Fruit fly (Drosophila melanogaster) whole organism, embryonic: Measurements from ENCODE around the gene CG1971.

Source experiments
- Abd-B ChIP-seq: fragments of 200-800 bp; sonication (Bioruptor generic); optimal IDR thresholded peaks from 2 replicates; lab custom pipeline; 2018; ENCODE audit warnings: missing biosample characterization, mild to moderate bottlenecking, missing genetic modification characterization, moderate library complexity
- Adf1 ChIP-seq: fragments of 200-800 bp; sonication (Bioruptor generic); IDR thresholded peaks from 2 replicates; pipeline ENCODE4 v1.3.6; 2022; ENCODE audit warnings: missing biosample characterization, missing genetic modification characterization
- Atf6 ChIP-seq: fragments of 200-800 bp; sonication (Bioruptor generic); IDR thresholded peaks from 2 replicates; pipeline ENCODE4 v1.3.6; 2022; ENCODE audit warnings: missing biosample characterization, missing genetic modification characterization
- B-H2 ChIP-seq: fragments of 200-800 bp; sonication (Bioruptor generic); optimal IDR thresholded peaks from 2 replicates; lab custom pipeline; 2018; ENCODE audit warnings: missing biosample characterization, mild to moderate bottlenecking, missing genetic modification characterization
- CG1024 ChIP-seq: fragments of 200-800 bp; sonication (Bioruptor generic); IDR thresholded peaks from 2 replicates; pipeline ENCODE4 v1.3.6; 2022; ENCODE audit warnings: missing biosample characterization, missing genetic modification characterization
- CG10431 ChIP-seq: fragments of 200-800 bp; sonication (Bioruptor generic); optimal IDR thresholded peaks from 3 replicates; lab custom pipeline; 2018; ENCODE audit warnings: missing biosample characterization, mild to moderate bottlenecking, missing genetic modification characterization
- CG10654 ChIP-seq: fragments of 200-800 bp; sonication (Bioruptor generic); optimal IDR thresholded peaks from 2 replicates; lab custom pipeline; 2016; ENCODE audit warnings: missing biosample characterization, missing genetic modification characterization
- CG10959 ChIP-seq: fragments of 200-800 bp; sonication (Bioruptor generic); IDR thresholded peaks from 2 replicates; pipeline ENCODE4 v1.3.6; 2022; ENCODE audit warnings: missing biosample characterization, missing genetic modification characterization
- CG14667 ChIP-seq: fragments of 200-800 bp; sonication (Bioruptor generic); IDR thresholded peaks from 2 replicates; pipeline ENCODE4 v1.3.6; 2022; ENCODE audit warnings: missing biosample characterization, missing genetic modification characterization
- CG1602 ChIP-seq: fragments of 200-800 bp; sonication (Bioruptor generic); optimal IDR thresholded peaks from 3 replicates; lab custom pipeline; 2016; ENCODE audit warnings: missing biosample characterization, missing genetic modification characterization
- CG18599 ChIP-seq: fragments of 200-800 bp; sonication (Bioruptor generic); optimal IDR thresholded peaks from 3 replicates; lab custom pipeline; 2017; ENCODE audit warnings: missing biosample characterization, missing genetic modification characterization, mild to moderate bottlenecking, moderate library complexity, missing genetic modification reagents
- CG31224 ChIP-seq: fragments of 200-800 bp; sonication (Bioruptor generic); IDR thresholded peaks from 2 replicates; pipeline ENCODE4 v1.3.6; 2022; ENCODE audit warnings: missing biosample characterization, missing genetic modification characterization
- CG32767 ChIP-seq: fragments of 200-800 bp; sonication (Bioruptor generic); IDR thresholded peaks from 2 replicates; pipeline ENCODE4 v1.3.6; 2022; ENCODE audit warnings: missing biosample characterization, missing genetic modification characterization
- CG3726 ChIP-seq: fragments of 200-800 bp; sonication (Bioruptor generic); IDR thresholded peaks from 3 replicates; pipeline ENCODE4, ENCODE4 v1.3.6; 2022; ENCODE audit warnings: missing biosample characterization, missing genetic modification characterization
- CG3847 ChIP-seq: fragments of 200-800 bp; sonication (Bioruptor generic); IDR thresholded peaks from 2 replicates; pipeline ENCODE4 v1.3.6; 2022; ENCODE audit warnings: missing biosample characterization, missing genetic modification characterization
- CG3995 ChIP-seq: fragments of 200-800 bp; sonication (Bioruptor generic); optimal IDR thresholded peaks from 3 replicates; lab custom pipeline; 2016; ENCODE audit warnings: missing biosample characterization, missing genetic modification characterization
- CG4360 ChIP-seq: fragments of 200-800 bp; sonication (Bioruptor generic); IDR thresholded peaks from 2 replicates; pipeline ENCODE4 v1.3.6; 2022; ENCODE audit warnings: missing biosample characterization, missing genetic modification characterization
- CG5953 ChIP-seq: fragments of 200-800 bp; sonication (Bioruptor generic); IDR thresholded peaks from 2 replicates; pipeline ENCODE4 v1.3.6; 2022; ENCODE audit warnings: missing biosample characterization, missing genetic modification characterization
- CG6689 ChIP-seq: fragments of 200-800 bp; sonication (Bioruptor generic); IDR thresholded peaks from 2 replicates; pipeline ENCODE4 v1.3.6; 2022; ENCODE audit warnings: missing biosample characterization, missing genetic modification characterization
- CG7372 ChIP-seq: fragments of 200-800 bp; sonication (Bioruptor generic); IDR thresholded peaks from 2 replicates; pipeline ENCODE4 v1.3.6; 2022; ENCODE audit warnings: missing biosample characterization, missing genetic modification characterization
- CG9437 ChIP-seq: fragments of 200-800 bp; sonication (Bioruptor generic); optimal IDR thresholded peaks from 2 replicates; lab custom pipeline; 2018; ENCODE audit warnings: missing biosample characterization, mild to moderate bottlenecking, missing genetic modification characterization
- CTCF ChIP-seq: fragments of 200-800 bp; sonication (Bioruptor generic); optimal IDR thresholded peaks from 2 replicates; lab custom pipeline; 2017; ENCODE audit warnings: missing biosample characterization, mild to moderate bottlenecking, missing genetic modification characterization, moderate library complexity
- Camta ChIP-seq: fragments of 200-800 bp; sonication (Bioruptor generic); optimal IDR thresholded peaks from 2 replicates; lab custom pipeline; 2016; ENCODE audit warnings: missing biosample characterization, missing genetic modification characterization
- Dad ChIP-seq: fragments of 200-800 bp; sonication (Bioruptor generic); optimal IDR thresholded peaks from 3 replicates; lab custom pipeline; 2016; ENCODE audit warnings: missing biosample characterization, missing genetic modification characterization
- Dek ChIP-seq: fragments of 200-800 bp; sonication (Bioruptor generic); optimal IDR thresholded peaks from 3 replicates; lab custom pipeline; 2019; ENCODE audit warnings: missing biosample characterization, mild to moderate bottlenecking, missing genetic modification characterization, moderate library complexity
- Dll ChIP-seq: fragments of 200-800 bp; sonication (Bioruptor generic); IDR thresholded peaks from 4 replicates; pipeline ENCODE4 v1.3.6; 2022; ENCODE audit warnings: missing biosample characterization, missing genetic modification characterization; ENCODE audit not compliant: partially characterized antibody
- Drgx ChIP-seq: fragments of 200-800 bp; sonication (Bioruptor generic); IDR thresholded peaks from 2 replicates; pipeline ENCODE4 v1.3.6; 2022; ENCODE audit warnings: missing biosample characterization, missing genetic modification characterization
- HmgD ChIP-seq: fragments of 200-800 bp; sonication (Bioruptor generic); optimal IDR thresholded peaks from 3 replicates; lab custom pipeline; 2016; ENCODE audit warnings: missing biosample characterization, missing genetic modification characterization
- Hr78 ChIP-seq, 2 experiments: fragments of 200-800 bp in 1 of 2; fragments of >200 bp in 1 of 2; sonication (Bioruptor generic) in 1 of 2; optimal IDR thresholded peaks; 2 replicates each; lab custom pipeline; 2017 to 2019; ENCODE audit warnings: missing biosample characterization in 2 of 2, missing genetic modification characterization in 2 of 2, mild to moderate bottlenecking in 1 of 2, moderate library complexity in 1 of 2
- Lhr ChIP-seq: fragments of 200-800 bp; sonication (Bioruptor generic); optimal IDR thresholded peaks from 3 replicates; lab custom pipeline; 2017; ENCODE audit warnings: mild to moderate bottlenecking, missing biosample characterization, missing genetic modification reagents, missing genetic modification characterization
- Mes4 ChIP-seq: fragments of 200-800 bp; sonication (Bioruptor generic); optimal IDR thresholded peaks from 2 replicates; lab custom pipeline; 2016; ENCODE audit warnings: missing biosample characterization, missing genetic modification characterization
- Scr ChIP-seq: fragments of 200-800 bp; sonication (Bioruptor generic); IDR thresholded peaks from 2 replicates; pipeline ENCODE4 v1.3.6; 2022; ENCODE audit warnings: missing biosample characterization, missing genetic modification characterization; ENCODE audit not compliant: partially characterized antibody
- Sox100B ChIP-seq: fragments of 200-800 bp; sonication (Bioruptor generic); optimal IDR thresholded peaks from 3 replicates; lab custom pipeline; 2018; ENCODE audit warnings: missing biosample characterization, mild to moderate bottlenecking, missing genetic modification characterization
- Sry-β ChIP-seq: fragments of 200-800 bp; sonication (Bioruptor generic); optimal IDR thresholded peaks from 2 replicates; lab custom pipeline; 2018; ENCODE audit warnings: missing biosample characterization, mild to moderate bottlenecking, missing genetic modification characterization, moderate library complexity
- TFAM ChIP-seq: fragments of 200-800 bp; sonication (Bioruptor generic); optimal IDR thresholded peaks from 2 replicates; lab custom pipeline; 2017; ENCODE audit warnings: missing biosample characterization, missing genetic modification characterization, inconsistent platforms
- Xrp1 ChIP-seq: fragments of 200-800 bp; sonication (Bioruptor generic); IDR thresholded peaks from 2 replicates; pipeline ENCODE4 v1.3.6; 2022; ENCODE audit warnings: missing biosample characterization, missing genetic modification characterization
- YL-1 ChIP-seq: fragments of 200-800 bp; sonication (Bioruptor generic); optimal IDR thresholded peaks from 3 replicates; lab custom pipeline; 2017; ENCODE audit warnings: missing biosample characterization, mild to moderate bottlenecking, missing genetic modification characterization
- danr ChIP-seq: fragments of 200-800 bp; sonication (Bioruptor generic); IDR thresholded peaks from 2 replicates; pipeline ENCODE4 v1.3.6; 2022; ENCODE audit warnings: missing biosample characterization, missing genetic modification characterization
- dimm ChIP-seq: fragments of 200-800 bp; sonication (Bioruptor generic); IDR thresholded peaks from 2 replicates; pipeline ENCODE4 v1.3.6; 2022; ENCODE audit warnings: missing biosample characterization, missing genetic modification characterization
- ems ChIP-seq: fragments of 200-800 bp; sonication (Bioruptor generic); optimal IDR thresholded peaks from 3 replicates; lab custom pipeline; 2016; ENCODE audit warnings: missing biosample characterization, missing genetic modification characterization
- gcm ChIP-seq: fragments of 200-800 bp; sonication (Bioruptor generic); optimal IDR thresholded peaks from 2 replicates; lab custom pipeline; 2019; ENCODE audit warnings: missing biosample characterization, mild to moderate bottlenecking, missing genetic modification characterization, moderate library complexity
- gcm2 ChIP-seq: fragments of 200-800 bp; sonication (Bioruptor generic); optimal IDR thresholded peaks from 2 replicates; lab custom pipeline; 2016; ENCODE audit warnings: missing biosample characterization, missing genetic modification characterization
- kah ChIP-seq: fragments of 200-800 bp; sonication (Bioruptor generic); optimal IDR thresholded peaks from 2 replicates; lab custom pipeline; 2018; ENCODE audit warnings: missing biosample characterization, mild to moderate bottlenecking, missing genetic modification characterization
- nerfin-2 ChIP-seq: fragments of 200-800 bp; sonication (Bioruptor generic); IDR thresholded peaks from 2 replicates; pipeline ENCODE4 v1.3.6; 2022; ENCODE audit warnings: missing biosample characterization, missing genetic modification characterization; ENCODE audit not compliant: partially characterized antibody
- prd ChIP-seq, 3 experiments: fragments of >200 bp in 2 of 3; fragments of 200-800 bp in 1 of 3; sonication (Bioruptor generic) in 1 of 3; optimal IDR thresholded peaks in 2 of 3; IDR thresholded peaks in 1 of 3; 2 replicates in 2 of 3; 3 replicates in 1 of 3; pipeline versions ENCODE4 v1.3.6 to Lab custom; 2017 to 2022; ENCODE audit warnings: missing biosample characterization in 1 of 3, missing genetic modification characterization in 1 of 3
- slou ChIP-seq: fragments of 200-800 bp; sonication (Bioruptor generic); optimal IDR thresholded peaks from 3 replicates; lab custom pipeline; 2016; ENCODE audit warnings: missing biosample characterization, missing genetic modification characterization
- ssp ChIP-seq: fragments of 200-800 bp; sonication (Bioruptor generic); IDR thresholded peaks from 2 replicates; pipeline ENCODE4 v1.3.6; 2022; ENCODE audit warnings: missing biosample characterization, missing genetic modification characterization
- stc ChIP-seq: fragments of 200-800 bp; sonication (Bioruptor generic); IDR thresholded peaks from 2 replicates; pipeline ENCODE4 v1.3.6; 2022; ENCODE audit warnings: missing biosample characterization, missing genetic modification characterization
- tin ChIP-seq: fragments of 200-800 bp; sonication (Bioruptor generic); optimal IDR thresholded peaks from 3 replicates; lab custom pipeline; 2016; ENCODE audit warnings: missing biosample characterization, missing genetic modification characterization
- trh ChIP-seq: fragments of 200-800 bp; sonication (Bioruptor generic); optimal IDR thresholded peaks from 2 replicates; lab custom pipeline; 2016; ENCODE audit warnings: missing biosample characterization, missing genetic modification characterization
- zen ChIP-seq: fragments of 200-800 bp; sonication (Bioruptor generic); optimal IDR thresholded peaks from 3 replicates; lab custom pipeline; 2018; ENCODE audit warnings: missing biosample characterization, mild to moderate bottlenecking, missing genetic modification characterization, moderate library complexity

CG1971 gene

DNA sequence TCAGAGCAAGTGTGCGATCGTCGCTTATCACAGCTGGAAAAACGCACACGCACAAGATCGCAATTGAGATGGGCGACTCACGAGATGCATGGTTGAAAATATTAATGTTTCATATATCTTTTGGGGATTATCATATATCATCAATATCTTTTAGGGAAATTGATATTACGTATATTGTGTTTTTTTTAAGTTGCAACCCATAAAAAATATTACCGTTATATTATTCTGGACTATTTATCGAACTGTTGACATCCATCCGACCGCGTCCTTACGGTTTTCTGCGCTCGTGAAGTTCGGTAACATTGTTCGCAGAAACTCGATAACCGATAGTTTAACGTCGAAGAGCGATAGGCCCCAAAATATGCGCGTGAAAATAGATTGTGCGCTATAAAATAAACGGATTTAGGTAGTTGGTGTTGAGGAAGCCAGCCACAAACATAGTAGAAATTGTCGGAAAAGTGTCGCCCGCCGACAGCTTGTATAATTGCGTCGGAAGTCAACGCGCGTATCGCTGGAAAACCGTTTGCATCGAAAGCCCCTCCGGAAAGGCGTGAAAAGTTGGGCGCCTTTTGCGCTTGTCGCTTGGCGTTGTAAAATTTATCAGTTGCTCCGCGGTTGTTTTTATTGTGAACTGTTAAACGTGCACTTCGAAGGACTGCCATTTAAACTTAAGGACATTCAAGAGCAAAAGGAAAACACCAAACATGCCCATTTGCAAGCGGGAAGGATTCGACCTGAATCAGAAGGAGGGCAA lies 11.4 kb upstream of the CG1971 start, which contains the start of the genes Mccc1 and Acf (continued):
- TF ChIP-seq CG5953 (GFP tag; lab: Robert Waterston, UW): no peak
- TF ChIP-seq Scr (GFP tag; lab: Robert Waterston, UW): peak; percentile 69
- TF ChIP-seq Hr78 (GFP tag; optimal IDR thresholded peaks at IDR 0.05; lab: Kevin White, UChicago): no peak
- TF ChIP-seq Adf1 (GFP tag; lab: Robert Waterston, UW): no peak; the same call in 1 of the 2 replicates
- TF ChIP-seq Atf6: no peak
- no peak for TF ChIP-seq HmgD (GFP tag; lab: Kevin White, UChicago)
- TF ChIP-seq Drgx (GFP tag; lab: Robert Waterston, UW): no peak
- no peak for TF ChIP-seq Abd-B (GFP tag; lab: Kevin White, UChicago)
- peak; percentile 37 for TF ChIP-seq CG3995 (GFP tag; lab: Kevin White, UChicago)
- TF ChIP-seq Camta (GFP tag; lab: Kevin White, UChicago): no peak
- no peak for TF ChIP-seq Lhr
- peak; percentile 17 for TF ChIP-seq CG1602 (GFP tag; lab: Kevin White, UChicago)
- TF ChIP-seq ems (GFP tag; lab: Kevin White, UChicago): peak; percentile 33
- TF ChIP-seq gcm (GFP tag; lab: Kevin White, UChicago): no peak
- no peak for TF ChIP-seq Dek (tag; lab: Kevin White, UChicago)
- no peak for TF ChIP-seq CG18599 (GFP tag; lab: Kevin White, UChicago)
- peak; percentile 73 for TF ChIP-seq Dll (GFP tag; lab: Robert Waterston, UW)
- TF ChIP-seq Dad (GFP tag; lab: Kevin White, UChicago): no peak
- no peak for TF ChIP-seq CG1024 (GFP tag; lab: Robert Waterston, UW)
- no peak for TF ChIP-seq slou (GFP tag; lab: Kevin White, UChicago)
- no peak for TF ChIP-seq prd (optimal IDR thresholded peaks at IDR 0.05; lab: Kevin White, UChicago)
- TF ChIP-seq prd (GFP tag; IDR thresholded peaks at IDR 0.05; lab: Robert Waterston, UW): peak; percentile 38; the same call in 1 of the 3 replicates
- peak; percentile 54 for TF ChIP-seq Xrp1 (GFP tag; lab: Robert Waterston, UW)
- peak; percentile 50 for TF ChIP-seq YL-1 (GFP tag; lab: Kevin White, UChicago)
- TF ChIP-seq danr: no peak
- TF ChIP-seq dimm (GFP tag; lab: Robert Waterston, UW): no peak
- TF ChIP-seq CG3726 (GFP tag; lab: Robert Waterston, UW): no peak
- TF ChIP-seq CTCF (GFP tag; lab: Kevin White, UChicago): no peak
- no peak for TF ChIP-seq CG14667 (GFP tag; lab: Robert Waterston, UW)
- TF ChIP-seq gcm2 (GFP tag; lab: Kevin White, UChicago): no peak
- TF ChIP-seq stc (GFP tag; lab: Robert Waterston, UW): no peak
- no peak for TF ChIP-seq CG4360 (GFP tag; lab: Robert Waterston, UW)
- no peak for TF ChIP-seq CG7372 (GFP tag; lab: Robert Waterston, UW)
- no peak for TF ChIP-seq kah (GFP tag; lab: Kevin White, UChicago)
- peak; percentile 31; the same call in 1 of the 2 replicates for TF ChIP-seq CG6689
- TF ChIP-seq zen (tag; lab: Kevin White, UChicago): peak; percentile 47
- no peak for TF ChIP-seq CG10431 (GFP tag; lab: Kevin White, UChicago)
- peak; percentile 2 for TF ChIP-seq Mes4 (GFP tag; lab: Kevin White, UChicago)
- no peak for TF ChIP-seq CG9437 (GFP tag; lab: Kevin White, UChicago)
- TF ChIP-seq Sox100B (GFP tag; lab: Kevin White, UChicago): no peak
- TF ChIP-seq CG10959: no peak
- TF ChIP-seq B-H2 (GFP tag; lab: Kevin White, UChicago): no peak
- no peak for TF ChIP-seq ssp (GFP tag; lab: Robert Waterston, UW)
- TF ChIP-seq trh (GFP tag; lab: Kevin White, UChicago): no peak
- TF ChIP-seq nerfin-2 (GFP tag; lab: Robert Waterston, UW): no peak
- peak; percentile 19 for TF ChIP-seq Sry-β
- TF ChIP-seq TFAM: no peak
- TF ChIP-seq CG3847 (GFP tag; lab: Robert Waterston, UW): peak; percentile 44; the same call in 1 of the 2 replicates
- TF ChIP-seq CG31224 (GFP tag; lab: Robert Waterston, UW): no peak
- no peak for TF ChIP-seq CG10654 (GFP tag; lab: Kevin White, UChicago)
- peak; percentile 22 for TF ChIP-seq tin (GFP tag; lab: Kevin White, UChicago)
- TF ChIP-seq CG32767 (GFP tag; lab: Robert Waterston, UW): no peak
